Worm (Caenorhabditis elegans) whole organism, L4 larva: ENCODE results near the gene ceh-30.

Experiments
- D1046.2 ChIP-seq: fragments of 200-800 bp; sonication (Bioruptor generic); IDR thresholded peaks from 2 replicates; pipeline ENCODE4 v1.3.6; 2022; ENCODE audit warnings: missing genetic modification characterization, missing compliant biosample characterization
- F10B5.3 ChIP-seq: sonication (generic microtip); optimal IDR thresholded peaks from 2 replicates; lab custom pipeline; 2016; ENCODE audit warnings: mild to moderate bottlenecking, missing genetic modification characterization, missing compliant biosample characterization
- F26F4.8 ChIP-seq: fragments of 200-800 bp; sonication (Bioruptor generic); conservative IDR thresholded peaks from 2 replicates; pipeline ENCODE4 v1.3.6; 2022; ENCODE audit warnings: missing genetic modification characterization, missing compliant biosample characterization
- T20F7.1 ChIP-seq: fragments of 200-800 bp; sonication (Bioruptor generic); optimal IDR thresholded peaks from 2 replicates; lab custom pipeline; 2018; ENCODE audit warnings: mild to moderate bottlenecking, missing genetic modification characterization, missing compliant biosample characterization
- Y105C5A.15 ChIP-seq: fragments of 200-800 bp; sonication (Bioruptor generic); IDR thresholded peaks from 2 replicates; pipeline ENCODE4 v1.3.6; 2022; ENCODE audit warnings: missing genetic modification characterization, missing compliant biosample characterization
- Y5F2A.4 ChIP-seq: fragments of 200-800 bp; sonication (Bioruptor generic); optimal IDR thresholded peaks from 2 replicates; lab custom pipeline; 2018; ENCODE audit warnings: mild to moderate bottlenecking, missing genetic modification characterization, missing compliant biosample characterization
- Y75B8A.6 ChIP-seq: fragments of 200-800 bp; sonication (Bioruptor generic); IDR thresholded peaks from 2 replicates; pipeline ENCODE4 v1.3.6; 2022; ENCODE audit warnings: missing genetic modification reagents, missing genetic modification characterization, missing compliant biosample characterization
- attf-4 ChIP-seq: sonication (generic microtip); optimal IDR thresholded peaks from 3 replicates; lab custom pipeline; 2017; ENCODE audit warnings: missing biosample characterization, missing genetic modification characterization
- ceh-20 ChIP-seq: fragments of 200-800 bp; sonication (Bioruptor generic); IDR thresholded peaks from 2 replicates; pipeline ENCODE4 v1.3.6; 2022; ENCODE audit warnings: missing genetic modification reagents, missing genetic modification characterization, missing compliant biosample characterization
- ceh-62 ChIP-seq: sonication (generic microtip); optimal IDR thresholded peaks from 2 replicates; lab custom pipeline; 2017; ENCODE audit warnings: missing biosample characterization, missing genetic modification characterization
- ctbp-1 ChIP-seq: fragments of 200-800 bp; sonication (Bioruptor generic); IDR thresholded peaks from 2 replicates; pipeline ENCODE4 v1.3.6; 2022; ENCODE audit warnings: missing genetic modification reagents, missing genetic modification characterization, missing compliant biosample characterization
- daf-19 ChIP-seq: fragments of 200-800 bp; sonication (Bioruptor generic); conservative IDR thresholded peaks from 2 replicates; pipeline ENCODE4 v1.3.6; 2022; ENCODE audit warnings: missing genetic modification characterization, missing compliant biosample characterization
- dve-1 ChIP-seq: sonication (generic microtip); optimal IDR thresholded peaks from 2 replicates; lab custom pipeline; 2017; ENCODE audit warnings: antibody characterized with exemption, mild to moderate bottlenecking, missing genetic modification characterization, missing compliant biosample characterization; ENCODE audit not compliant: insufficient read depth
- gei-8 ChIP-seq: fragments of 200-800 bp; sonication (Bioruptor generic); optimal IDR thresholded peaks from 2 replicates; lab custom pipeline; 2018; ENCODE audit warnings: mild to moderate bottlenecking, missing genetic modification characterization, missing compliant biosample characterization
- lin-1 ChIP-seq: fragments of 200-800 bp; sonication (Bioruptor generic); IDR thresholded peaks from 2 replicates; pipeline ENCODE4 v1.3.6; 2022; ENCODE audit warnings: missing genetic modification reagents, missing genetic modification characterization, missing compliant biosample characterization
- lin-39 ChIP-seq: fragments of 150-350 bp; optimal IDR thresholded peaks from 2 replicates; lab custom pipeline; 2014; ENCODE audit warnings: missing biosample characterization, missing genetic modification reagents, missing genetic modification characterization
- madf-5 ChIP-seq, 2 experiments: fragments of 200-800 bp; sonication (Bioruptor generic); IDR thresholded peaks; 2 replicates each; pipeline ENCODE4 v1.3.6; 2022; ENCODE audit warnings: missing compliant biosample characterization in 2 of 2, missing genetic modification characterization in 2 of 2
- mes-2 ChIP-seq: sonication (generic microtip); optimal IDR thresholded peaks from 2 replicates; lab custom pipeline; 2016; ENCODE audit warnings: missing genotype, mild to moderate bottlenecking, missing genetic modification characterization, missing compliant biosample characterization; ENCODE audit not compliant: poor library complexity, severe bottlenecking
- mxl-3 ChIP-seq: fragments of 200-800 bp; sonication (Bioruptor generic); optimal IDR thresholded peaks from 2 replicates; lab custom pipeline; 2018; ENCODE audit warnings: mild to moderate bottlenecking, missing genetic modification characterization, missing compliant biosample characterization
- nhr-10 ChIP-seq: fragments of 150-350 bp; optimal IDR thresholded peaks from 2 replicates; lab custom pipeline; 2014; ENCODE audit warnings: missing biosample characterization, missing genetic modification characterization
- nhr-102 ChIP-seq: sonication (generic microtip); optimal IDR thresholded peaks from 2 replicates; lab custom pipeline; 2016; ENCODE audit warnings: mild to moderate bottlenecking, missing genetic modification characterization, moderate library complexity, missing compliant biosample characterization
- nhr-28 ChIP-seq: fragments of 150-350 bp; optimal IDR thresholded peaks from 2 replicates; lab custom pipeline; 2014; ENCODE audit warnings: missing biosample characterization, missing genetic modification characterization
- nhr-41 ChIP-seq: fragments of 200-800 bp; sonication (Bioruptor generic); IDR thresholded peaks from 2 replicates; pipeline ENCODE4 v1.3.6; 2022; ENCODE audit warnings: missing genetic modification reagents, missing genetic modification characterization, missing compliant biosample characterization
- nhr-42 ChIP-seq: fragments of 200-800 bp; sonication (Bioruptor generic); IDR thresholded peaks from 2 replicates; pipeline ENCODE4 v1.3.6; 2022; ENCODE audit warnings: missing genetic modification characterization, missing compliant biosample characterization
- nhr-48 ChIP-seq: sonication (generic microtip); optimal IDR thresholded peaks from 2 replicates; lab custom pipeline; 2016; ENCODE audit warnings: mild to moderate bottlenecking, missing genetic modification characterization, missing compliant biosample characterization
- nhr-6 ChIP-seq: fragments of 150-350 bp; optimal IDR thresholded peaks from 2 replicates; lab custom pipeline; 2014; ENCODE audit warnings: missing biosample characterization, missing genetic modification characterization
- nhr-77 ChIP-seq: fragments of 150-350 bp; optimal IDR thresholded peaks from 2 replicates; lab custom pipeline; 2014; ENCODE audit warnings: missing biosample characterization, missing genetic modification characterization
- snpc-1.2 ChIP-seq: fragments of 200-800 bp; sonication (Bioruptor generic); IDR thresholded peaks from 2 replicates; pipeline ENCODE4 v1.3.6; 2022; ENCODE audit warnings: missing genetic modification reagents, missing genetic modification characterization, missing compliant biosample characterization
- spr-1 ChIP-seq: sonication (generic microtip); optimal IDR thresholded peaks from 2 replicates; lab custom pipeline; 2016; ENCODE audit warnings: mild to moderate bottlenecking, missing genetic modification characterization, missing compliant biosample characterization
- unc-39 ChIP-seq: sonication (generic microtip); optimal IDR thresholded peaks from 2 replicates; lab custom pipeline; 2017; ENCODE audit warnings: missing biosample characterization, missing genetic modification characterization
- unc-62 ChIP-seq, 3 experiments: fragments of 150-350 bp in 1 of 3; sonication (generic microtip); optimal IDR thresholded peaks in 2 of 3; peaks in 1 of 3; 1 replicate in 1 of 3; 2 replicates in 2 of 3; lab custom pipeline; 2014 to 2017; ENCODE audit warnings: missing biosample characterization in 3 of 3, missing genetic modification characterization in 3 of 3, missing genetic modification reagents in 3 of 3, missing genotype in 1 of 3
- zip-11 ChIP-seq: fragments of 200-800 bp; sonication (Bioruptor generic); IDR thresholded peaks from 2 replicates; pipeline ENCODE4 v1.3.6; 2022; ENCODE audit warnings: missing genetic modification characterization, missing compliant biosample characterization
- zip-2 ChIP-seq: fragments of 150-350 bp; optimal IDR thresholded peaks from 2 replicates; lab custom pipeline; 2014; ENCODE audit warnings: missing biosample characterization, missing genetic modification characterization
- ztf-11 ChIP-seq: fragments of 150-350 bp; optimal IDR thresholded peaks from 2 replicates; lab custom pipeline; 2014; ENCODE audit warnings: missing biosample characterization, missing genetic modification characterization

The ceh-30 gene

ce11 chrX:3061698-3062097, 1.7 kb upstream of the ceh-30 start:
- no peak for TF ChIP-seq mxl-3
- no peak for TF ChIP-seq unc-62 (GFP tag; optimal IDR thresholded peaks at IDR 0.05 in 1 of 2; lab: Kevin White, UChicago)
- TF ChIP-seq unc-62 (tag; optimal IDR thresholded peaks at IDR 0.05; lab: Kevin White, UChicago): no peak
- no peak for TF ChIP-seq nhr-28 (tag; lab: Kevin White, UChicago)
- TF ChIP-seq Y105C5A.15 (GFP tag; lab: Robert Waterston, UW): no peak
- no peak for TF ChIP-seq dve-1 (tag; lab: Kevin White, UChicago)

ce11 chrX:3067052-3067451, 3.7 kb downstream of the ceh-30 start:
- TF ChIP-seq ceh-20 (GFP tag; lab: Robert Waterston, UW): no peak
- peak in 1 of 2 experiments; percentile 98 for TF ChIP-seq unc-62 (GFP tag; optimal IDR thresholded peaks at IDR 0.05 in 1 of 2; lab: Kevin White, UChicago)
- TF ChIP-seq unc-62 (tag; optimal IDR thresholded peaks at IDR 0.05; lab: Kevin White, UChicago): no peak
- no peak for TF ChIP-seq dve-1 (tag; lab: Kevin White, UChicago)

ce11 chrX:3070322-3070721, 6.9 kb downstream of the ceh-30 start, which contains the start of gene ceh-31:
Gene ceh-31 (minus strand): TSS chrX:3070422.
- TF ChIP-seq nhr-42 (GFP tag; lab: Robert Waterston, UW) (no peak), lin-39 (tag; lab: Kevin White, UChicago) (no peak), zip-11 (no peak), lin-1 (no peak), mes-2 (tag; lab: Kevin White, UChicago) (no peak)

ce11 chrX:3080825-3081224, 17.5 kb downstream of the ceh-30 start, which contains the start of gene twk-16:
Gene twk-16 (plus strand): TSS chrX:3081125.
- no peak for TF ChIP-seq Y5F2A.4
- no peak for TF ChIP-seq nhr-6 (tag; lab: Kevin White, UChicago)

ce11 chrX:3087245-3087644, 23.9 kb downstream of the ceh-30 start, which contains the start of gene F52E4.5:
Gene F52E4.5 (minus strand): TSS chrX:3087345.
- TF ChIP-seq D1046.2 (GFP tag; lab: Robert Waterston, UW): no peak
- no peak for TF ChIP-seq lin-39 (tag; lab: Kevin White, UChicago)
- no peak for TF ChIP-seq ctbp-1 (GFP tag; lab: Robert Waterston, UW)
- TF ChIP-seq daf-19 (GFP tag; lab: Robert Waterston, UW): no peak
- TF ChIP-seq nhr-42 (GFP tag; lab: Robert Waterston, UW): no peak
- TF ChIP-seq snpc-1.2 (GFP tag; lab: Robert Waterston, UW): no peak
- no peak for TF ChIP-seq nhr-10 (tag; lab: Kevin White, UChicago)
- no peak for TF ChIP-seq nhr-102 (tag; lab: Kevin White, UChicago)
- no peak for TF ChIP-seq F10B5.3 (tag; lab: Kevin White, UChicago)
- TF ChIP-seq nhr-41 (GFP tag; lab: Robert Waterston, UW): no peak
- no peak for TF ChIP-seq ceh-62 (tag; lab: Kevin White, UChicago)
- no peak for TF ChIP-seq attf-4 (tag; lab: Kevin White, UChicago)
- no peak for TF ChIP-seq nhr-48 (tag; lab: Kevin White, UChicago)
- TF ChIP-seq F26F4.8 (GFP tag; lab: Robert Waterston, UW): no peak
- no peak for TF ChIP-seq mxl-3
- no peak for TF ChIP-seq nhr-77 (tag; lab: Kevin White, UChicago)
- TF ChIP-seq unc-39 (tag; lab: Kevin White, UChicago): no peak
- TF ChIP-seq spr-1: no peak
- TF ChIP-seq, all 104 proteins: peak for 0

ce11 chrX:3087647-3088046, 24.3 kb downstream of the ceh-30 start:
- TF ChIP-seq madf-5 (GFP tag; IDR thresholded peaks at IDR 0.05; lab: Robert Waterston, UW) (no peak), zip-2 (tag; lab: Kevin White, UChicago) (no peak), T20F7.1 (GFP tag; lab: Kevin White, UChicago) (no peak), Y75B8A.6 (GFP tag; lab: Robert Waterston, UW) (no peak), gei-8 (GFP tag; lab: Kevin White, UChicago) (no peak), ztf-11 (tag; lab: Kevin White, UChicago) (no peak)
